Fruit fly (Drosophila melanogaster) whole organism, embryonic: Measurements from ENCODE around the gene Cad89D.
A peak's percentile ranks its signal among the peaks of the same experiment; 100 is the strongest.

Experiments
- Abd-B ChIP-seq: fragments of 200-800 bp; sonication (Bioruptor generic); optimal IDR thresholded peaks from 2 replicates; lab custom pipeline; 2018; ENCODE audit warnings: missing biosample characterization, mild to moderate bottlenecking, missing genetic modification characterization, moderate library complexity
- Atf-2 ChIP-seq: fragments of 200-800 bp; sonication (Bioruptor generic); optimal IDR thresholded peaks from 2 replicates; lab custom pipeline; 2016; ENCODE audit warnings: missing biosample characterization, missing genetic modification characterization
- CG10959 ChIP-seq: fragments of 200-800 bp; sonication (Bioruptor generic); IDR thresholded peaks from 2 replicates; pipeline ENCODE4 v1.3.6; 2022; ENCODE audit warnings: missing biosample characterization, missing genetic modification characterization
- CG11456 ChIP-seq: fragments of 200-800 bp; sonication (Bioruptor generic); IDR thresholded peaks from 3 replicates; pipeline ENCODE4 v1.3.6; 2022; ENCODE audit warnings: missing biosample characterization, missing genetic modification characterization
- CG12299 ChIP-seq: fragments of 200-800 bp; sonication (Bioruptor generic); optimal IDR thresholded peaks from 2 replicates; lab custom pipeline; 2018; ENCODE audit warnings: missing biosample characterization, mild to moderate bottlenecking, missing genetic modification characterization
- CG16863 ChIP-seq: fragments of 200-800 bp; sonication (Bioruptor generic); optimal IDR thresholded peaks from 3 replicates; lab custom pipeline; 2016; ENCODE audit warnings: missing biosample characterization, missing genetic modification characterization
- CG2875 ChIP-seq: fragments of 200-800 bp; sonication (Bioruptor generic); optimal IDR thresholded peaks from 2 replicates; lab custom pipeline; 2017; ENCODE audit warnings: missing biosample characterization, mild to moderate bottlenecking, missing genetic modification characterization, missing genetic modification reagents
- CG30431 ChIP-seq: fragments of 200-800 bp; sonication (Bioruptor generic); optimal IDR thresholded peaks from 2 replicates; lab custom pipeline; 2017; ENCODE audit warnings: missing biosample characterization, missing genetic modification characterization
- CG31388 ChIP-seq: fragments of 200-800 bp; sonication (Bioruptor generic); optimal IDR thresholded peaks from 2 replicates; lab custom pipeline; 2016; ENCODE audit warnings: missing biosample characterization, missing genetic modification characterization
- CG31441 ChIP-seq: fragments of 200-800 bp; sonication (Bioruptor generic); IDR thresholded peaks from 2 replicates; pipeline ENCODE4 v1.3.6; 2022; ENCODE audit warnings: missing biosample characterization, missing genetic modification characterization
- CG3281 ChIP-seq: fragments of 200-800 bp; sonication (Bioruptor generic); optimal IDR thresholded peaks from 3 replicates; lab custom pipeline; 2017; ENCODE audit warnings: missing biosample characterization, mild to moderate bottlenecking, missing genetic modification characterization
- CG3407 ChIP-seq: fragments of 200-800 bp; sonication (Bioruptor generic); optimal IDR thresholded peaks from 2 replicates; lab custom pipeline; 2018; ENCODE audit warnings: missing biosample characterization, mild to moderate bottlenecking, missing genetic modification characterization
- CG3838 ChIP-seq: fragments of 200-800 bp; sonication (Bioruptor generic); optimal IDR thresholded peaks from 3 replicates; lab custom pipeline; 2016; ENCODE audit warnings: missing biosample characterization, missing genetic modification characterization
- CG3847 ChIP-seq: fragments of 200-800 bp; sonication (Bioruptor generic); IDR thresholded peaks from 2 replicates; pipeline ENCODE4 v1.3.6; 2022; ENCODE audit warnings: missing biosample characterization, missing genetic modification characterization
- CG4707 ChIP-seq: fragments of 200-800 bp; sonication (Bioruptor generic); optimal IDR thresholded peaks from 2 replicates; lab custom pipeline; 2018; ENCODE audit warnings: missing biosample characterization, mild to moderate bottlenecking, missing genetic modification characterization, moderate library complexity
- CG6765 ChIP-seq: fragments of 200-800 bp; sonication (Bioruptor generic); optimal IDR thresholded peaks from 3 replicates; lab custom pipeline; 2017; ENCODE audit warnings: missing biosample characterization, mild to moderate bottlenecking, missing genetic modification characterization
- CG7271 ChIP-seq: fragments of 200-800 bp; sonication (Bioruptor generic); optimal IDR thresholded peaks from 2 replicates; lab custom pipeline; 2018; ENCODE audit warnings: missing biosample characterization, mild to moderate bottlenecking, missing genetic modification characterization, moderate library complexity
- CG8290 ChIP-seq, 3 experiments: fragments of 200-800 bp; sonication (Bioruptor generic); optimal IDR thresholded peaks; 2 replicates each; lab custom pipeline; 2016 to 2019; ENCODE audit warnings: missing biosample characterization in 3 of 3, missing genetic modification characterization in 3 of 3, mild to moderate bottlenecking in 2 of 3, moderate library complexity in 1 of 3
- CG9609 ChIP-seq: fragments of 200-800 bp; sonication (Bioruptor generic); optimal IDR thresholded peaks from 3 replicates; lab custom pipeline; 2016; ENCODE audit warnings: missing biosample characterization, missing genetic modification characterization
- Camta ChIP-seq: fragments of 200-800 bp; sonication (Bioruptor generic); optimal IDR thresholded peaks from 2 replicates; lab custom pipeline; 2016; ENCODE audit warnings: missing biosample characterization, missing genetic modification characterization
- CkIIα-i1 ChIP-seq: fragments of 200-800 bp; sonication (Bioruptor generic); IDR thresholded peaks from 2 replicates; pipeline ENCODE4 v1.3.6; 2022; ENCODE audit warnings: missing biosample characterization, missing genetic modification characterization
- Drgx ChIP-seq: fragments of 200-800 bp; sonication (Bioruptor generic); IDR thresholded peaks from 2 replicates; pipeline ENCODE4 v1.3.6; 2022; ENCODE audit warnings: missing biosample characterization, missing genetic modification characterization
- Gsc ChIP-seq: fragments of 200-800 bp; sonication (Bioruptor generic); IDR thresholded peaks from 2 replicates; pipeline ENCODE4 v1.3.6; 2022; ENCODE audit warnings: missing biosample characterization, missing genetic modification characterization
- Gug ChIP-seq: fragments of 200-800 bp; sonication (Bioruptor generic); IDR thresholded peaks from 4 replicates; pipeline ENCODE4 v1.3.6; 2022; ENCODE audit warnings: missing biosample characterization, missing genetic modification characterization
- HmgZ ChIP-seq: fragments of 200-800 bp; sonication (Bioruptor generic); optimal IDR thresholded peaks from 2 replicates; lab custom pipeline; 2018; ENCODE audit warnings: missing biosample characterization, mild to moderate bottlenecking, missing genetic modification characterization
- Hr39 ChIP-seq: fragments of >200 bp; optimal IDR thresholded peaks from 2 replicates; lab custom pipeline; 2017
- Jarid2 ChIP-seq: fragments of 200-800 bp; sonication (Bioruptor generic); optimal IDR thresholded peaks from 3 replicates; lab custom pipeline; 2017; ENCODE audit warnings: mild to moderate bottlenecking, missing biosample characterization, missing genetic modification reagents, missing genetic modification characterization
- Max ChIP-seq: fragments of 200-800 bp; sonication (Bioruptor generic); optimal IDR thresholded peaks from 2 replicates; lab custom pipeline; 2016; ENCODE audit warnings: missing biosample characterization, mild to moderate bottlenecking, missing genetic modification characterization
- Nf-YB ChIP-seq: fragments of 200-800 bp; sonication (Bioruptor generic); optimal IDR thresholded peaks from 3 replicates; lab custom pipeline; 2019; ENCODE audit warnings: missing biosample characterization, mild to moderate bottlenecking, missing genetic modification characterization, moderate library complexity
- Ravus ChIP-seq: fragments of 200-800 bp; sonication (Bioruptor generic); IDR thresholded peaks from 2 replicates; pipeline ENCODE4 v1.3.6; 2022; ENCODE audit warnings: missing biosample characterization, missing genetic modification characterization
- bcd ChIP-seq: fragments of 200-800 bp; sonication (Bioruptor generic); optimal IDR thresholded peaks from 2 replicates; lab custom pipeline; 2017; ENCODE audit warnings: missing biosample characterization, mild to moderate bottlenecking, missing genetic modification characterization
- bsh ChIP-seq, 2 experiments: fragments of 200-800 bp; sonication (Bioruptor generic); optimal IDR thresholded peaks; 2 replicates each; lab custom pipeline; 2017 to 2018; ENCODE audit warnings: mild to moderate bottlenecking in 2 of 2, missing biosample characterization in 2 of 2, missing genetic modification characterization in 2 of 2, moderate library complexity in 1 of 2
- corto ChIP-seq: fragments of 200-800 bp; sonication (Bioruptor generic); optimal IDR thresholded peaks from 2 replicates; lab custom pipeline; 2016; ENCODE audit warnings: missing biosample characterization, mild to moderate bottlenecking, missing genetic modification characterization, moderate library complexity
- danr ChIP-seq: fragments of 200-800 bp; sonication (Bioruptor generic); IDR thresholded peaks from 2 replicates; pipeline ENCODE4 v1.3.6; 2022; ENCODE audit warnings: missing biosample characterization, missing genetic modification characterization
- emc ChIP-seq: fragments of 200-800 bp; sonication (Bioruptor generic); optimal IDR thresholded peaks from 2 replicates; lab custom pipeline; 2016; ENCODE audit warnings: missing biosample characterization, missing genetic modification characterization
- jumu ChIP-seq: fragments of 200-800 bp; sonication (Bioruptor generic); optimal IDR thresholded peaks from 3 replicates; lab custom pipeline; 2016; ENCODE audit warnings: missing biosample characterization, missing genetic modification characterization
- lilli ChIP-seq: fragments of 200-800 bp; sonication (Bioruptor generic); optimal IDR thresholded peaks from 3 replicates; lab custom pipeline; 2016; ENCODE audit warnings: missing biosample characterization, missing genetic modification characterization
- luna ChIP-seq: fragments of 200-800 bp; sonication (Bioruptor generic); optimal IDR thresholded peaks from 2 replicates; lab custom pipeline; 2016; ENCODE audit warnings: missing biosample characterization, missing genetic modification characterization
- maf-S ChIP-seq: fragments of 200-800 bp; sonication (Bioruptor generic); optimal IDR thresholded peaks from 2 replicates; lab custom pipeline; 2016; ENCODE audit warnings: missing biosample characterization, missing genetic modification characterization
- nau ChIP-seq: fragments of 200-800 bp; sonication (Bioruptor generic); optimal IDR thresholded peaks from 3 replicates; lab custom pipeline; 2017; ENCODE audit warnings: missing biosample characterization, mild to moderate bottlenecking, missing genetic modification characterization, missing genetic modification reagents
- nerfin-1 ChIP-seq: fragments of 200-800 bp; sonication (Bioruptor generic); optimal IDR thresholded peaks from 3 replicates; lab custom pipeline; 2019; ENCODE audit warnings: missing biosample characterization, mild to moderate bottlenecking, missing genetic modification characterization, moderate library complexity
- p53 ChIP-seq: fragments of 200-800 bp; sonication (Bioruptor generic); optimal IDR thresholded peaks from 2 replicates; lab custom pipeline; 2016; ENCODE audit warnings: missing biosample characterization, missing genetic modification characterization
- pb ChIP-seq: fragments of 200-800 bp; sonication (Bioruptor generic); optimal IDR thresholded peaks from 3 replicates; lab custom pipeline; 2016; ENCODE audit warnings: missing biosample characterization, missing genetic modification characterization
- phol ChIP-seq: fragments of 200-800 bp; sonication (Bioruptor generic); optimal IDR thresholded peaks from 3 replicates; lab custom pipeline; 2018; ENCODE audit warnings: missing biosample characterization, mild to moderate bottlenecking, missing genetic modification characterization, moderate library complexity
- pita ChIP-seq: fragments of 200-800 bp; sonication (Bioruptor generic); optimal IDR thresholded peaks from 2 replicates; lab custom pipeline; 2017; ENCODE audit warnings: missing biosample characterization, mild to moderate bottlenecking, missing genetic modification characterization
- pros ChIP-seq: fragments of 200-800 bp; sonication (Bioruptor generic); optimal IDR thresholded peaks from 3 replicates; lab custom pipeline; 2019; ENCODE audit warnings: missing biosample characterization, mild to moderate bottlenecking, missing genetic modification characterization, moderate library complexity
- so ChIP-seq: fragments of 200-800 bp; sonication (Bioruptor generic); IDR thresholded peaks from 3 replicates; pipeline ENCODE4 v1.3.6; 2022; ENCODE audit warnings: missing biosample characterization, missing genetic modification characterization
- ssp ChIP-seq: fragments of 200-800 bp; sonication (Bioruptor generic); IDR thresholded peaks from 2 replicates; pipeline ENCODE4 v1.3.6; 2022; ENCODE audit warnings: missing biosample characterization, missing genetic modification characterization
- unpg ChIP-seq: fragments of 200-800 bp; sonication (Bioruptor generic); optimal IDR thresholded peaks from 3 replicates; lab custom pipeline; 2018; ENCODE audit warnings: missing biosample characterization, mild to moderate bottlenecking, missing genetic modification characterization, moderate library complexity
- wek ChIP-seq: fragments of 200-800 bp; sonication (Bioruptor generic); optimal IDR thresholded peaks from 3 replicates; lab custom pipeline; 2018; ENCODE audit warnings: missing biosample characterization, mild to moderate bottlenecking, missing genetic modification characterization, moderate library complexity
- yki ChIP-seq: fragments of >200 bp; optimal IDR thresholded peaks from 3 replicates; lab custom pipeline; 2018

Cad89D gene

dm6 chr3R:16442937-16443336, 52.3 kb downstream of the Cad89D start, which contains the start of the genes Ttc1 and CG14882 (continued):
- TF ChIP-seq Drgx (GFP tag; lab: Robert Waterston, UW): peak; percentile 85
- no peak for TF ChIP-seq CkIIα-i1 (GFP tag; lab: Robert Waterston, UW)
- peak; percentile 83 for TF ChIP-seq HmgZ (tag; lab: Kevin White, UChicago)
- TF ChIP-seq Atf-2: peak; percentile 77
- peak; percentile 63 for TF ChIP-seq emc (GFP tag; lab: Kevin White, UChicago)
- TF ChIP-seq phol (tag; lab: Kevin White, UChicago): peak; percentile 80
- no peak; the same call in 2 of the 4 replicates for TF ChIP-seq Gug (GFP tag; lab: Robert Waterston, UW)
- no peak for TF ChIP-seq Hr39 (lab: Kevin White, UChicago)
- peak; percentile 35; the same call in 1 of the 2 replicates for TF ChIP-seq Ravus (GFP tag; lab: Robert Waterston, UW)
- TF ChIP-seq p53 (GFP tag; lab: Kevin White, UChicago): peak; percentile 54
- TF ChIP-seq Jarid2 (GFP tag; lab: Kevin White, UChicago): no peak
- no peak for TF ChIP-seq Gsc (GFP tag; lab: Robert Waterston, UW)
- peak; percentile 63 for TF ChIP-seq CG2875
- peak; percentile 79 for TF ChIP-seq CG31441 (GFP tag; lab: Robert Waterston, UW)
- peak; percentile 80 for TF ChIP-seq CG9609 (GFP tag; lab: Kevin White, UChicago)
- peak; percentile 49 for TF ChIP-seq CG30431 (GFP tag; lab: Kevin White, UChicago)
- TF ChIP-seq luna (GFP tag; lab: Kevin White, UChicago): peak; percentile 55
- peak; percentile 79 for TF ChIP-seq Camta (GFP tag; lab: Kevin White, UChicago)
- TF ChIP-seq corto (GFP tag; lab: Kevin White, UChicago): no peak
- TF ChIP-seq jumu (GFP tag; lab: Kevin White, UChicago): peak; percentile 83
- TF ChIP-seq CG10959 (GFP tag; lab: Robert Waterston, UW): no peak
- TF ChIP-seq CG3407 (GFP tag; lab: Kevin White, UChicago): peak; percentile 65
- TF ChIP-seq wek (GFP tag; lab: Kevin White, UChicago): no peak
- TF ChIP-seq CG11456: peak; percentile 84
- TF ChIP-seq CG7271 (tag; lab: Kevin White, UChicago): no peak
- no peak for TF ChIP-seq CG31388 (GFP tag; lab: Kevin White, UChicago)
- no peak; the same call in 1 of the 2 replicates for TF ChIP-seq danr
- peak; percentile 87 for TF ChIP-seq CG16863
- TF ChIP-seq Nf-YB (GFP tag; lab: Kevin White, UChicago): peak; percentile 59
- peak; percentile 81 for TF ChIP-seq maf-S (GFP tag; lab: Kevin White, UChicago)
- TF ChIP-seq ssp (GFP tag; lab: Robert Waterston, UW): peak; percentile 74
- peak; percentile 77 for TF ChIP-seq Max (GFP tag; lab: Kevin White, UChicago)
- peak; percentile 82 for TF ChIP-seq CG8290 (GFP tag; optimal IDR thresholded peaks at IDR 0.05; lab: Kevin White, UChicago)
- peak in 1 of 2 experiments; percentile 78 for TF ChIP-seq CG8290 (tag; optimal IDR thresholded peaks at IDR 0.05; lab: Kevin White, UChicago)
- peak; percentile 86 for TF ChIP-seq unpg (GFP tag; lab: Kevin White, UChicago)
- TF ChIP-seq CG3281 (GFP tag; lab: Kevin White, UChicago): peak; percentile 73
- TF ChIP-seq Abd-B (GFP tag; lab: Kevin White, UChicago): no peak
- peak; percentile 54 for TF ChIP-seq CG4707 (GFP tag; lab: Kevin White, UChicago)
- TF ChIP-seq bsh (GFP tag; optimal IDR thresholded peaks at IDR 0.05; lab: Kevin White, UChicago): peak; percentile 45 to 90
- no peak for TF ChIP-seq pita
- TF ChIP-seq so (GFP tag; lab: Robert Waterston, UW): peak; percentile 90
- TF ChIP-seq nerfin-1 (tag; lab: Kevin White, UChicago): peak; percentile 58
- TF ChIP-seq CG6765: peak; percentile 58
- no peak for TF ChIP-seq bcd (GFP tag; lab: Kevin White, UChicago)
- no peak for TF ChIP-seq yki (lab: Kevin White, UChicago)
- TF ChIP-seq CG12299 (tag; lab: Kevin White, UChicago): peak; percentile 84
- peak; percentile 91 for TF ChIP-seq CG3847 (GFP tag; lab: Robert Waterston, UW)
- peak; percentile 71 for TF ChIP-seq CG3838
- TF ChIP-seq pb (GFP tag; lab: Kevin White, UChicago): no peak
- TF ChIP-seq lilli (GFP tag; lab: Kevin White, UChicago): peak; percentile 94
- no peak for TF ChIP-seq pros (GFP tag; lab: Kevin White, UChicago)
- no peak for TF ChIP-seq nau
